Worm (Caenorhabditis elegans) whole organism, L4 larva: ENCODE measurements around the gene C26B9.7.
A peak's percentile ranks its signal among the peaks of the same experiment; 100 is the strongest.

Experiments
- F26F4.8 ChIP-seq: fragments of 200-800 bp; sonication (Bioruptor generic); conservative IDR thresholded peaks from 2 replicates; pipeline ENCODE4 v1.3.6; 2022; ENCODE audit warnings: missing genetic modification characterization, missing compliant biosample characterization
- F44E2.7 ChIP-seq: fragments of 200-800 bp; sonication (Bioruptor generic); IDR thresholded peaks from 2 replicates; pipeline ENCODE4 v2.1.2; 2022; ENCODE audit warnings: missing genetic modification characterization, missing compliant biosample characterization
- Y5F2A.4 ChIP-seq: fragments of 200-800 bp; sonication (Bioruptor generic); optimal IDR thresholded peaks from 2 replicates; lab custom pipeline; 2018; ENCODE audit warnings: mild to moderate bottlenecking, missing genetic modification characterization, missing compliant biosample characterization
- Y75B8A.6 ChIP-seq: fragments of 200-800 bp; sonication (Bioruptor generic); IDR thresholded peaks from 2 replicates; pipeline ENCODE4 v1.3.6; 2022; ENCODE audit warnings: missing genetic modification reagents, missing genetic modification characterization, missing compliant biosample characterization
- aha-1 ChIP-seq: fragments of 150-350 bp; peaks from one replicate; lab custom pipeline; 2014; ENCODE audit warnings: missing biosample characterization, missing genetic modification characterization
- ceh-20 ChIP-seq: fragments of 200-800 bp; sonication (Bioruptor generic); IDR thresholded peaks from 2 replicates; pipeline ENCODE4 v1.3.6; 2022; ENCODE audit warnings: missing genetic modification reagents, missing genetic modification characterization, missing compliant biosample characterization
- ceh-62 ChIP-seq: sonication (generic microtip); optimal IDR thresholded peaks from 2 replicates; lab custom pipeline; 2017; ENCODE audit warnings: missing biosample characterization, missing genetic modification characterization
- ceh-82 ChIP-seq: sonication (generic microtip); optimal IDR thresholded peaks from 2 replicates; lab custom pipeline; 2017; ENCODE audit warnings: missing biosample characterization, missing genetic modification characterization
- daf-19 ChIP-seq: fragments of 200-800 bp; sonication (Bioruptor generic); conservative IDR thresholded peaks from 2 replicates; pipeline ENCODE4 v1.3.6; 2022; ENCODE audit warnings: missing genetic modification characterization, missing compliant biosample characterization
- dpl-1 ChIP-seq: fragments of 150-350 bp; optimal IDR thresholded peaks from 2 replicates; lab custom pipeline; 2014; ENCODE audit warnings: missing biosample characterization, missing genetic modification reagents, missing genetic modification characterization
- egl-27 ChIP-seq: sonication (generic microtip); optimal IDR thresholded peaks from 3 replicates; lab custom pipeline; 2017; ENCODE audit warnings: missing biosample characterization, missing genetic modification reagents, missing genetic modification characterization
- hif-1 ChIP-seq, 2 experiments: sonication (generic microtip); optimal IDR thresholded peaks; 2 replicates each; lab custom pipeline; 2016 to 2017; ENCODE audit warnings: missing compliant biosample characterization in 2 of 2, missing genetic modification characterization in 2 of 2, missing genetic modification reagents in 2 of 2, missing genotype in 2 of 2, mild to moderate bottlenecking in 1 of 2
- hlh-11 ChIP-seq: fragments of 200-800 bp; sonication (Bioruptor generic); optimal IDR thresholded peaks from 2 replicates; lab custom pipeline; 2018; ENCODE audit warnings: mild to moderate bottlenecking, missing genetic modification characterization, missing compliant biosample characterization
- hlh-30 ChIP-seq: sonication (generic microtip); optimal IDR thresholded peaks from 2 replicates; lab custom pipeline; 2017; ENCODE audit warnings: antibody characterized with exemption, mild to moderate bottlenecking, missing genetic modification characterization, missing compliant biosample characterization; ENCODE audit not compliant: insufficient read depth
- jun-1 ChIP-seq: fragments of 150-350 bp; optimal IDR thresholded peaks from 2 replicates; lab custom pipeline; 2014; ENCODE audit warnings: missing biosample characterization, missing genetic modification reagents, missing genetic modification characterization
- lin-1 ChIP-seq: fragments of 200-800 bp; sonication (Bioruptor generic); IDR thresholded peaks from 2 replicates; pipeline ENCODE4 v1.3.6; 2022; ENCODE audit warnings: missing genetic modification reagents, missing genetic modification characterization, missing compliant biosample characterization
- lin-38 ChIP-seq: fragments of 200-800 bp; sonication (Bioruptor generic); IDR thresholded peaks from 2 replicates; pipeline ENCODE4 v1.3.6; 2022; ENCODE audit warnings: missing genetic modification reagents, missing genetic modification characterization, missing compliant biosample characterization
- madf-9 ChIP-seq: fragments of 200-800 bp; sonication (Bioruptor generic); conservative IDR thresholded peaks from 2 replicates; pipeline ENCODE4 v1.3.6; 2022; ENCODE audit warnings: missing genetic modification reagents, missing genetic modification characterization, missing compliant biosample characterization
- mdl-1 ChIP-seq, 2 experiments: fragments of 150-350 bp in 1 of 2; sonication (generic microtip) in 1 of 2; optimal IDR thresholded peaks; 2 replicates each; lab custom pipeline; 2014 to 2017; ENCODE audit warnings: missing biosample characterization in 2 of 2, missing genetic modification characterization in 2 of 2
- mxl-3 ChIP-seq: fragments of 200-800 bp; sonication (Bioruptor generic); optimal IDR thresholded peaks from 2 replicates; lab custom pipeline; 2018; ENCODE audit warnings: mild to moderate bottlenecking, missing genetic modification characterization, missing compliant biosample characterization
- nhr-10 ChIP-seq: fragments of 150-350 bp; optimal IDR thresholded peaks from 2 replicates; lab custom pipeline; 2014; ENCODE audit warnings: missing biosample characterization, missing genetic modification characterization
- nhr-28 ChIP-seq: fragments of 150-350 bp; optimal IDR thresholded peaks from 2 replicates; lab custom pipeline; 2014; ENCODE audit warnings: missing biosample characterization, missing genetic modification characterization
- nhr-48 ChIP-seq: sonication (generic microtip); optimal IDR thresholded peaks from 2 replicates; lab custom pipeline; 2016; ENCODE audit warnings: mild to moderate bottlenecking, missing genetic modification characterization, missing compliant biosample characterization
- sdz-12 ChIP-seq: fragments of 200-800 bp; sonication (Bioruptor generic); optimal IDR thresholded peaks from 2 replicates; lab custom pipeline; 2018; ENCODE audit warnings: mild to moderate bottlenecking, missing genetic modification characterization, missing compliant biosample characterization
- set-16 ChIP-seq: fragments of 200-800 bp; sonication (Bioruptor generic); IDR thresholded peaks from 2 replicates; pipeline ENCODE4 v1.3.6; 2022; ENCODE audit warnings: missing genetic modification reagents, missing genetic modification characterization, missing compliant biosample characterization
- spr-1 ChIP-seq: sonication (generic microtip); optimal IDR thresholded peaks from 2 replicates; lab custom pipeline; 2016; ENCODE audit warnings: mild to moderate bottlenecking, missing genetic modification characterization, missing compliant biosample characterization
- spr-3 ChIP-seq: fragments of 200-800 bp; sonication (Bioruptor generic); optimal IDR thresholded peaks from 2 replicates; lab custom pipeline; 2018; ENCODE audit warnings: mild to moderate bottlenecking, missing genetic modification characterization, missing compliant biosample characterization
- unc-130 ChIP-seq: sonication (generic microtip); optimal IDR thresholded peaks from 2 replicates; lab custom pipeline; 2016; ENCODE audit warnings: missing genetic modification reagents, missing genetic modification characterization, missing compliant biosample characterization
- unc-62 ChIP-seq, 3 experiments: fragments of 150-350 bp in 1 of 3; sonication (generic microtip); optimal IDR thresholded peaks in 2 of 3; peaks in 1 of 3; 1 replicate in 1 of 3; 2 replicates in 2 of 3; lab custom pipeline; 2014 to 2017; ENCODE audit warnings: missing biosample characterization in 3 of 3, missing genetic modification characterization in 3 of 3, missing genetic modification reagents in 3 of 3, missing genotype in 1 of 3
- vab-7 ChIP-seq: fragments of 200-800 bp; sonication (Bioruptor generic); IDR thresholded peaks from 2 replicates; pipeline ENCODE4 v1.3.6; 2022; ENCODE audit warnings: missing genetic modification reagents, missing genetic modification characterization, missing compliant biosample characterization
- zfp-2 ChIP-seq: sonication (generic microtip); optimal IDR thresholded peaks from 2 replicates; lab custom pipeline; 2016; ENCODE audit warnings: mild to moderate bottlenecking, missing genetic modification characterization, missing compliant biosample characterization
- ztf-11 ChIP-seq: fragments of 150-350 bp; optimal IDR thresholded peaks from 2 replicates; lab custom pipeline; 2014; ENCODE audit warnings: missing biosample characterization, missing genetic modification characterization
- ztf-7 ChIP-seq: fragments of 150-350 bp; optimal IDR thresholded peaks from 2 replicates; lab custom pipeline; 2014; ENCODE audit warnings: missing biosample characterization, missing genetic modification characterization

C26B9.7 gene

DNA sequence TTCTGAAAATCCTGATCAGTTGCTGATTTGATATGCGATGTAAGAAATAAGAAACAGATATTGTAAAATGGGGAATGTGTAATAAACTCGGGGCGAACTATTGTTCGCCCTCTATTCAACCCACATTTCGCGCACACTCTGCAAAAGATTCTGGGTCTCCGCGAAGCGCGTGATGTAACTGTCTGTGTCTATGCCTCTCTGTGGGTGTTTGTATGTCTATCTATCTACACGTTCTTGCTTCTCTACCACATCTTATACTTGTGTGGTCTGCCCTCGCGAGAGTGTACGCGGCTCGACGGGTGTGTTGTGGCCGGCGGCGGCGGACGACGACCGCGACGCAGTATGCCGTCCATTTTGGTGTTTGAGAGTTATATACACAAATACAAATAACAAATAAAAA is 5.6 kb upstream of the C26B9.7 start (continued):
- TF ChIP-seq egl-27 (no peak), ceh-20 (peak; percentile 52; the same call in 1 of the 2 replicates)

DNA sequence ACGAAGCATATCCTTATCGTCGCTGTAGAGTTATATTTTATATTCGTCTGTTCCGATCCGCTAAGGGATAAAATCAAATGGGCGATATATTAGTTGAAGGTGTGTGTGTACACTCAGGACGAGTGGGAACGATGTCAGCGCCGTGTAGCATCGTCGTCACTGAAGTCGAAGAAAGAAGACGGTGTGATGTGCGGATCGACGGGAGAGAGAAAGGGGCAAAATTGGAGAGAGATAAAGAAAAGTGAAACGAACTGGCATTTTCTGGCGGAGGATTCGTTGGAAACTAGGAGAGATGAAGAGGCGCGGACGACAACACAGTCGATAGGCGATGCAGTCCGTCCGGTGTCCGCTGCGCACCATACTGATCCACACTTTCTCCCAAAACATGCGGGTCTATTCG is 4.1 kb upstream of the C26B9.7 start, which contains the start of gene C26B9.3:
C26B9.3 (plus strand) TSS at position 343 of the 400 bp plus-strand sequence.
- TF ChIP-seq nhr-28 (tag; lab: Kevin White, UChicago) (peak; percentile 8), hlh-11 (tag; lab: Kevin White, UChicago) (peak; percentile 41), mdl-1 (tag; optimal IDR thresholded peaks at IDR 0.05; lab: Kevin White, UChicago) (peak in 1 of 2 experiments; percentile 36), spr-1 (peak; percentile 7), mxl-3 (GFP tag; lab: Kevin White, UChicago) (peak; percentile 68), hif-1 (tag; optimal IDR thresholded peaks at IDR 0.05; lab: Kevin White, UChicago) (no peak)

DNA sequence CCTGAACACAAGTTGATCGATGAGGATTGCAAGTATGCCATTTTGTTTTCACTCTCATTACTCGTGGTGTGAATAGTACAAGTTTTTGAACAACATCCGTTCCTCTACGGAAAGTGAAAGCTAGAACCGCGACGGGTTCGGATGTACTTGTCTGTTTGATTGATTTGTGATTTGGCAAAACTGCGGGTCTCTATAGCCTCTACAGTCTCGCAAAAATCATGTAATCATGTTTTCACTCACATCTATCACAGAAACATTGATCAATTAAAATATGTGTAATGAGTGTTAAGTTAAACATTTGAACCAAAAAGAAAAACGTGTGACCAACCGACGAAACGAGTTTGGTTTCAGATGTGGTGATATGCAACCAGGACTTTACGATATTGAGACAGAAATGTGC is 2.8 kb upstream of the C26B9.7 start:
- TF ChIP-seq hlh-11 (tag; lab: Kevin White, UChicago) (peak; percentile 27), nhr-28 (tag; lab: Kevin White, UChicago) (peak; percentile 12), aha-1 (tag; lab: Kevin White, UChicago) (peak; percentile 90), unc-62 (GFP tag; optimal IDR thresholded peaks at IDR 0.05 in 1 of 2; lab: Kevin White, UChicago) (peak in 1 of 2 experiments; percentile 78), unc-62 (tag; optimal IDR thresholded peaks at IDR 0.05; lab: Kevin White, UChicago) (no peak), vab-7 (GFP tag; lab: Robert Waterston, UW) (no peak), nhr-10 (no peak), mxl-3 (GFP tag; lab: Kevin White, UChicago) (peak; percentile 0), mdl-1 (tag; optimal IDR thresholded peaks at IDR 0.05; lab: Kevin White, UChicago) (peak in 1 of 2 experiments; percentile 71), hlh-30 (tag; lab: Kevin White, UChicago) (peak; percentile 24), nhr-48 (tag; lab: Kevin White, UChicago) (peak; percentile 48)
- TF ChIP-seq, all 104 proteins: peak for 8

DNA sequence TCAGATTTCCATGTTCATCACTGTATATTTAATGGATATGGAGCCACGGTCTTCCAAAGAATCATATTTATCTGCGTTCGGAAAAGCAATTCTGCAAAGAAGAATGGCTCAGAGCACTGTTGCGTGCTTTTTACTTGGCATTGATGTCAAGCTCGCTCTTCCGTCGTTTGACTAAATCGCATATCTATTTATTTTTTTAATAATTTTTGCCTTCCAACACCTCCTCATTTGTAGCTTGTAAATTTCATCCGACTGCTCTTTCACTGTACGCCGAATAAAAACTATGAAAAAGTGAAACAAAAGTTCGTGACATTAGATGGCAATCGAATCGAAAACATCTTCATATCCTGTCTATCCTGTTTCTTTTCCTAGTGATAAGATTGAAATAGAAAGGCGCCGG is 2.2 kb upstream of the C26B9.7 start, which contains the start of gene C26B9.2:
C26B9.2 (plus strand) TSS at position 301 of the 400 bp plus-strand sequence.
- TF ChIP-seq spr-3: no peak
- TF ChIP-seq daf-19 (GFP tag; lab: Robert Waterston, UW): no peak
- no peak for TF ChIP-seq ceh-82 (tag; lab: Kevin White, UChicago)
- TF ChIP-seq lin-1 (GFP tag; lab: Robert Waterston, UW): no peak
- no peak for TF ChIP-seq unc-130
- no peak for TF ChIP-seq ztf-7
- no peak for TF ChIP-seq sdz-12 (GFP tag; lab: Kevin White, UChicago)
- TF ChIP-seq mxl-3 (GFP tag; lab: Kevin White, UChicago): no peak
- TF ChIP-seq jun-1 (tag; lab: Kevin White, UChicago): no peak
- no peak for TF ChIP-seq lin-38 (GFP tag; lab: Robert Waterston, UW)
- TF ChIP-seq F26F4.8 (GFP tag; lab: Robert Waterston, UW): no peak

DNA sequence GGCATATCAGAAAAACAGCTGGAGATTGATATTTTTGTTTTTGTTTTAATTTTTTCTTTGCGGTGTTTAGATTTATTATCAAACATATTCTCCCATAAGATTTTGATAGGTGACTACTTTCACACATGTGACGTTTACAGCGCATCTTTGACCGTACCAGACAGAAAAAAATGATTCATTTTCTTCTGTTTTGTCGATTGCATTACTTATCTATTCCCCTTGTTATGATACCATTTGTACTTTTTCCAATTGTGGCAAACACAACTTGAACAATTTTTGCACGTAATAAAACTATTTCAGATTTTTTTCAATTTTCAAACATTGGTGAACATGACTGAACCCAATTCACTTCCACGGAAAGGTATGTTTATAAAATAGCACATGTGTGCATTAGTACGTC is 2.2 kb downstream of the C26B9.7 start, which contains the start of gene C26B9.1:
C26B9.1 (plus strand) TSS at position 301 of the 400 bp plus-strand sequence.
- no peak for TF ChIP-seq madf-9 (GFP tag; lab: Robert Waterston, UW)
- TF ChIP-seq egl-27: no peak
- no peak for TF ChIP-seq ztf-11
- TF ChIP-seq zfp-2 (tag; lab: Kevin White, UChicago): no peak
- TF ChIP-seq dpl-1 (GFP tag; lab: Kevin White, UChicago): no peak
- TF ChIP-seq ceh-62 (tag; lab: Kevin White, UChicago): no peak
- no peak for TF ChIP-seq lin-38 (GFP tag; lab: Robert Waterston, UW)
- TF ChIP-seq Y5F2A.4 (GFP tag; lab: Kevin White, UChicago): no peak
- no peak for TF ChIP-seq F44E2.7
- no peak for TF ChIP-seq Y75B8A.6 (GFP tag; lab: Robert Waterston, UW)
- no peak for TF ChIP-seq set-16
